Fruit fly (Drosophila melanogaster): ENCODE results near the gene CG32148.

The CG32148 gene

dm6 chr3L:15072149-15072548 is 48.9 kb downstream of the CG32148 start:
- TF ChIP-seq Abd-B (GFP tag; optimal IDR thresholded peaks at IDR 0.05) (no peak), Myc (optimal IDR thresholded peaks at IDR 0.05) (peak; percentile 84)

Data from whole organism, wandering third instar larva.